Worm (Caenorhabditis elegans) whole organism, late embryonic: ENCODE measurements around the gene Y77E11A.12.

Experiments used
- ama-1 ChIP-seq: fragments of 150-350 bp; optimal IDR thresholded peaks from 2 replicates; lab custom pipeline; 2014
- ceh-24 ChIP-seq: sonication (generic microtip); optimal IDR thresholded peaks from 2 replicates; lab custom pipeline; 2016; ENCODE audit warnings: mild to moderate bottlenecking, missing genetic modification characterization, missing compliant biosample characterization
- ceh-31 ChIP-seq: sonication (generic microtip); optimal IDR thresholded peaks from 2 replicates; lab custom pipeline; 2016; ENCODE audit warnings: missing genetic modification characterization, missing compliant biosample characterization
- che-1 ChIP-seq: sonication (generic microtip); optimal IDR thresholded peaks from 2 replicates; lab custom pipeline; 2016; ENCODE audit warnings: mild to moderate bottlenecking, missing genetic modification characterization, missing compliant biosample characterization
- eyg-1 ChIP-seq: sonication (generic microtip); optimal IDR thresholded peaks from 2 replicates; lab custom pipeline; 2016; ENCODE audit warnings: missing genotype, missing genetic modification characterization, missing compliant biosample characterization
- hlh-15 ChIP-seq: sonication (generic microtip); optimal IDR thresholded peaks from 2 replicates; lab custom pipeline; 2016; ENCODE audit warnings: missing genetic modification characterization, missing compliant biosample characterization
- nhr-11 ChIP-seq: fragments of 150-350 bp; optimal IDR thresholded peaks from 2 replicates; lab custom pipeline; 2014; ENCODE audit warnings: missing biosample characterization, missing genetic modification characterization
- pat-9 ChIP-seq: fragments of 200-800 bp; sonication (Bioruptor generic); optimal IDR thresholded peaks from 2 replicates; lab custom pipeline; 2018; ENCODE audit warnings: mild to moderate bottlenecking, missing genetic modification characterization, moderate library complexity, missing compliant biosample characterization
- pha-4 ChIP-seq: fragments of 150-350 bp; optimal IDR thresholded peaks from 2 replicates; lab custom pipeline; 2018; ENCODE audit warnings: missing biosample characterization, missing genetic modification reagents, missing genetic modification characterization
- rnt-1 ChIP-seq: sonication (generic microtip); optimal IDR thresholded peaks from 2 replicates; lab custom pipeline; 2016; ENCODE audit warnings: missing genetic modification characterization, missing compliant biosample characterization
- unc-3 ChIP-seq, 2 experiments: fragments of 200-800 bp in 1 of 2; sonication (Bioruptor generic) in 1 of 2; sonication (generic microtip) in 1 of 2; conservative IDR thresholded peaks in 1 of 2; optimal IDR thresholded peaks in 1 of 2; 2 replicates each; pipeline versions ENCODE4 v1.3.6 to Lab custom; 2016 to 2022; ENCODE audit warnings: missing compliant biosample characterization in 2 of 2, missing genetic modification characterization in 2 of 2, missing genetic modification reagents in 1 of 2

ce11 chrIV:1496679-1497033 lies 21.7 kb upstream of the Y77E11A.12 start:
- TF ChIP-seq rnt-1 (tag; lab: Kevin White, UChicago) (no peak), ama-1 (lab: Kevin White, UChicago) (no peak), che-1 (tag; lab: Kevin White, UChicago) (no peak), eyg-1 (tag; lab: Kevin White, UChicago) (no peak), pha-4 (no peak), ceh-24 (tag; lab: Kevin White, UChicago) (no peak), pat-9 (tag; lab: Kevin White, UChicago) (no peak), hlh-15 (tag; lab: Kevin White, UChicago) (no peak), unc-3 (GFP tag; conservative IDR thresholded peaks at IDR 0.05; lab: Robert Waterston, UW) (no peak), unc-3 (tag; optimal IDR thresholded peaks at IDR 0.05; lab: Kevin White, UChicago) (no peak), ceh-31 (no peak), nhr-11 (tag; lab: Kevin White, UChicago) (no peak)
